Fruit fly (Drosophila melanogaster): ENCODE measurements around the gene beg.

The beg gene

dm6 chr3L:17055467-17055877, 20.0 kb downstream of the beg start, which contains the start of gene CG7724 (continued):
- no peak for TF ChIP-seq E2f1 (GFP tag; IDR thresholded peaks at IDR 0.05)
- TF ChIP-seq fd3F (GFP tag; optimal IDR thresholded peaks at IDR 0.05): no peak
- TF ChIP-seq exex (tag; optimal IDR thresholded peaks at IDR 0.05): no peak
- no peak for TF ChIP-seq CG7745 (tag; optimal IDR thresholded peaks at IDR 0.05)
- TF ChIP-seq CG8388 (GFP tag; optimal IDR thresholded peaks at IDR 0.05): no peak
- no peak for TF ChIP-seq psq (GFP tag; optimal IDR thresholded peaks at IDR 0.05)
- TF ChIP-seq CG17612 (GFP tag; IDR thresholded peaks at IDR 0.05): no peak
- no peak for TF ChIP-seq CG6854 (GFP tag; optimal IDR thresholded peaks at IDR 0.05)
- no peak for TF ChIP-seq YL-1 (GFP tag; optimal IDR thresholded peaks at IDR 0.05)
- TF ChIP-seq sisA (GFP tag; IDR thresholded peaks at IDR 0.05): no peak
- TF ChIP-seq zfh1 (GFP tag; IDR thresholded peaks at IDR 0.05): no peak
- no peak for TF ChIP-seq shn (GFP tag; optimal IDR thresholded peaks at IDR 0.05)
- TF ChIP-seq zf30C (GFP tag; optimal IDR thresholded peaks at IDR 0.05): no peak
- no peak for TF ChIP-seq MTF-1 (GFP tag; optimal IDR thresholded peaks at IDR 0.05; ENCODE audit: borderline replicate concordance)
- no peak for TF ChIP-seq D19A (tag; optimal IDR thresholded peaks at IDR 0.05)
- TF ChIP-seq sug (tag; optimal IDR thresholded peaks at IDR 0.05): no peak
- TF ChIP-seq CG15073 (GFP tag; optimal IDR thresholded peaks at IDR 0.05): no peak
- TF ChIP-seq sima (GFP tag; optimal IDR thresholded peaks at IDR 0.05): no peak
- no peak for TF ChIP-seq Nf-YC (tag; optimal IDR thresholded peaks at IDR 0.05)
- TF ChIP-seq pzg (GFP tag; optimal IDR thresholded peaks at IDR 0.05): peak; percentile 31
- TF ChIP-seq Mrtf (GFP tag; IDR thresholded peaks at IDR 0.05): no peak
- TF ChIP-seq BtbVII (GFP tag; optimal IDR thresholded peaks at IDR 0.05): no peak
- no peak for TF ChIP-seq Side (GFP tag; optimal IDR thresholded peaks at IDR 0.05)
- TF ChIP-seq CG13287 (GFP tag; IDR thresholded peaks at IDR 0.05; ENCODE audit: partially characterized antibody): peak; percentile 86
- TF ChIP-seq CG1529 (GFP tag; optimal IDR thresholded peaks at IDR 0.05): no peak
- no peak for TF ChIP-seq CG17359 (tag; optimal IDR thresholded peaks at IDR 0.05)
- TF ChIP-seq CG7786 (GFP tag; optimal IDR thresholded peaks at IDR 0.05): no peak
- no peak for TF ChIP-seq Ada2b (GFP tag; IDR thresholded peaks at IDR 0.05)
- peak; percentile 81 for TF ChIP-seq hb (GFP tag; IDR thresholded peaks at IDR 0.05; ENCODE audit: partially characterized antibody)
- TF ChIP-seq insv (GFP tag; optimal IDR thresholded peaks at IDR 0.05): no peak
- no peak for TF ChIP-seq Xbp1 (GFP tag; optimal IDR thresholded peaks at IDR 0.05)
- no peak for TF ChIP-seq CG10565 (GFP tag; optimal IDR thresholded peaks at IDR 0.05)
- TF ChIP-seq Rfx (GFP tag; IDR thresholded peaks at IDR 0.05): no peak; the same call in 1 of the 2 replicates
- no peak for TF ChIP-seq ssp (GFP tag; IDR thresholded peaks at IDR 0.05)
- TF ChIP-seq gfzf (GFP tag; optimal IDR thresholded peaks at IDR 0.05): peak; percentile 6
- peak; percentile 75 for TF ChIP-seq Med (GFP tag)
- TF ChIP-seq CG12942 (GFP tag; optimal IDR thresholded peaks at IDR 0.05): no peak
- TF ChIP-seq grn (GFP tag; optimal IDR thresholded peaks at IDR 0.05): no peak
- no peak for TF ChIP-seq ems (GFP tag; optimal IDR thresholded peaks at IDR 0.05)
- TF ChIP-seq chm (GFP tag; IDR thresholded peaks at IDR 0.05): no peak
- no peak for TF ChIP-seq hth (optimal IDR thresholded peaks at IDR 0.05)
- TF ChIP-seq ranshi (GFP tag; IDR thresholded peaks at IDR 0.05): no peak
- no peak for TF ChIP-seq CG14014 (GFP tag; IDR thresholded peaks at IDR 0.05)
- peak; percentile 2 for TF ChIP-seq CG12071 (GFP tag; optimal IDR thresholded peaks at IDR 0.05)
- TF ChIP-seq gce (GFP tag; IDR thresholded peaks at IDR 0.05): no peak
- peak; percentile 67 for TF ChIP-seq CG16813 (GFP tag; IDR thresholded peaks at IDR 0.05; ENCODE audit: partially characterized antibody)
- TF ChIP-seq Usf (GFP tag; optimal IDR thresholded peaks at IDR 0.05): no peak
- no peak for TF ChIP-seq CG12744 (GFP tag; optimal IDR thresholded peaks at IDR 0.05)
- peak; percentile 33 for TF ChIP-seq CG12659 (GFP tag; optimal IDR thresholded peaks at IDR 0.05)
- TF ChIP-seq CG31365 (tag; optimal IDR thresholded peaks at IDR 0.05): no peak
- no peak for TF ChIP-seq CG18262 (tag; optimal IDR thresholded peaks at IDR 0.05)
- TF ChIP-seq Bteb2 (GFP tag; optimal IDR thresholded peaks at IDR 0.05): no peak

All from whole organism, embryonic.